Worm (Caenorhabditis elegans) whole organism, L4 larva: ENCODE results near the gene srsx-17.

Experiments used
- Y48G9A.11 ChIP-seq: fragments of 200-800 bp; sonication (Bioruptor generic); IDR thresholded peaks from 2 replicates; pipeline ENCODE4 v1.3.6; 2022; ENCODE audit warnings: missing genetic modification reagents, missing genetic modification characterization, missing compliant biosample characterization
- ceh-82 ChIP-seq: sonication (generic microtip); optimal IDR thresholded peaks from 2 replicates; lab custom pipeline; 2017; ENCODE audit warnings: missing biosample characterization, missing genetic modification characterization
- jun-1 ChIP-seq: fragments of 150-350 bp; optimal IDR thresholded peaks from 2 replicates; lab custom pipeline; 2014; ENCODE audit warnings: missing biosample characterization, missing genetic modification reagents, missing genetic modification characterization
- lin-13 ChIP-seq: fragments of 150-350 bp; optimal IDR thresholded peaks from 2 replicates; lab custom pipeline; 2014; ENCODE audit warnings: missing biosample characterization, missing genetic modification reagents, missing genetic modification characterization
- nhr-237 ChIP-seq: sonication (generic microtip); optimal IDR thresholded peaks from 2 replicates; lab custom pipeline; 2017; ENCODE audit warnings: missing biosample characterization, missing genetic modification characterization
- unc-130 ChIP-seq: sonication (generic microtip); optimal IDR thresholded peaks from 2 replicates; lab custom pipeline; 2016; ENCODE audit warnings: missing genetic modification reagents, missing genetic modification characterization, missing compliant biosample characterization
- unc-62 ChIP-seq, 3 experiments: fragments of 150-350 bp in 1 of 3; sonication (generic microtip); optimal IDR thresholded peaks in 2 of 3; peaks in 1 of 3; 1 replicate in 1 of 3; 2 replicates in 2 of 3; lab custom pipeline; 2014 to 2017; ENCODE audit warnings: missing biosample characterization in 3 of 3, missing genetic modification characterization in 3 of 3, missing genetic modification reagents in 3 of 3, missing genotype in 1 of 3

- TF ChIP-seq jun-1 (tag; lab: Kevin White, UChicago) (no peak), unc-130 (no peak), ceh-82 (tag; lab: Kevin White, UChicago) (no peak), lin-13 (GFP tag; lab: Kevin White, UChicago) (no peak), Y48G9A.11 (GFP tag; lab: Robert Waterston, UW) (no peak), unc-62 (GFP tag; optimal IDR thresholded peaks at IDR 0.05 in 1 of 2; lab: Kevin White, UChicago) (no peak), unc-62 (tag; optimal IDR thresholded peaks at IDR 0.05; lab: Kevin White, UChicago) (no peak), nhr-237 (tag; lab: Kevin White, UChicago) (no peak)
Measured at ce11 chrV:5906252-5906651, 21.2 kb upstream of the srsx-17 start, which contains the start of gene srd-15.
